Worm (Caenorhabditis elegans) whole organism, dauer: ENCODE measurements around the gene F20A1.8.

ENCODE experiments used
- unc-62 ChIP-seq: sonication (generic microtip); optimal IDR thresholded peaks from 2 replicates; lab custom pipeline; 2017; ENCODE audit warnings: missing biosample characterization, missing genetic modification reagents, missing genetic modification characterization

Gene F20A1.8

ce11 chrV:7012617-7013016 is 34.8 kb downstream of the F20A1.8 start, which contains the start of gene srw-127:
Gene srw-127 (plus strand): TSS chrV:7012917.
- no peak for TF ChIP-seq unc-62

DNA sequence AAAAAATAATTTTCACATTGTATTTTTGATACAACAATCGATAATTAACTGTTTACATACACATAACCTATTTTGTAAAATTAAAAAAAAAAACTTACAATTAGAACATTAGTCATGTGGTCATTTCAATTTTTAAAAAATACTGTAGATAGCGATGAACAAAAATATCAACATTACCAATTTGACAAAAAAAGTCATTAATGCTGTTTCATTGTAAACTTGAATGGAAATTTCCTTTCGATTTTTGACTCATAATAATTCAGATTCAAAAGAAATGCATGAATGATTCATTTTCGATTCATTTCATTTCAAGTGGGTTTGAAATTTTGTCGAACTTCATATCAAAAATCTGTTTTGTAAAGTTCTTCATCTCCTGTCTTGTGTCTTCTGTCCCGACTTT is 38.0 kb downstream of the F20A1.8 start, which contains the start of gene C33G8.2:
Gene C33G8.2 (plus strand): TSS at position 301 of the 400 bp plus-strand sequence.
- no peak for TF ChIP-seq unc-62

ce11 chrV:7007307-7007706 is 40.1 kb downstream of the F20A1.8 start, which contains the start of gene drd-10:
Gene drd-10 (plus strand): TSS chrV:7007607.
- no peak for TF ChIP-seq unc-62

DNA sequence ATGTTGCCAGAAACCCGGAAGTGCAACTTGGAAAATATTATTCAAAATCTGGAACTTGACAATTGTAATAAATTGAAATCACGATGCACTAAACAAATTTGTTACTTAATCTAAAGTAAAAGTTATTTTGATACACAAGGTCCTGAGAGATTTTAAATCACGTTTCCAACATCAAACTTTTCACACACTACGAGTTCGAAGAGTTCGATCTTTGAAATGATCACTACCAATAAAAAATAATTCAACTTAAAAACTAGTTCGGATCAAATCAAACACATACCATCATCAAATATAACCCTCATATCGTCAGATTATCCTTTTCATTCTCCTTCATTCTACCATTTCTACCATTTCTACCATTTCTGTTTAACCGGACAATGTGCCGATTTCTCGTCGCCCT is 41.4 kb downstream of the F20A1.8 start, which contains the start of gene spig-10:
Gene spig-10 (plus strand): TSS at position 301 of the 400 bp plus-strand sequence.
- TF ChIP-seq unc-62: no peak

DNA sequence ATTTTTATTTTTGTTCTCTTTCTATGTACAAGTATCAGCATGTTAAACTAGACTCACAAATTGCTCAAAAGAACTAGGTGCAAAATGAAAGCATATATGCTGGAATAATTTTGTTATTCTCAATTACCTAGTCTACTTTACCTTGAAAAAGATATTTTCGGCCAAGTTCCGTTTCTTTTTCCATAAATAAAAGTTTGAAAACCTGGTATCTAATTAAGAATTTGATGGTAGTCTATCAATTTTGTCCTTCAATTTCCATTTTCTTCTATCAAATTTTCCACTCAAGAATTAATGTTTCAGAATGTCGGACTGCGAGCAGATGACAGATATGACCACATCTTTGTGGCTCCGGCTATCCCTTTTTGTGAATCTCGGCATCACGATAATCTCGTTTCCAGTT is 43.6 kb downstream of the F20A1.8 start, which contains the start of gene srab-4:
Gene srab-4 (plus strand): TSS at position 301 of the 400 bp plus-strand sequence.
- TF ChIP-seq unc-62: no peak

- TF ChIP-seq unc-62: no peak
Measured at ce11 chrV:7000734-7001133, 46.7 kb downstream of the F20A1.8 start.

DNA sequence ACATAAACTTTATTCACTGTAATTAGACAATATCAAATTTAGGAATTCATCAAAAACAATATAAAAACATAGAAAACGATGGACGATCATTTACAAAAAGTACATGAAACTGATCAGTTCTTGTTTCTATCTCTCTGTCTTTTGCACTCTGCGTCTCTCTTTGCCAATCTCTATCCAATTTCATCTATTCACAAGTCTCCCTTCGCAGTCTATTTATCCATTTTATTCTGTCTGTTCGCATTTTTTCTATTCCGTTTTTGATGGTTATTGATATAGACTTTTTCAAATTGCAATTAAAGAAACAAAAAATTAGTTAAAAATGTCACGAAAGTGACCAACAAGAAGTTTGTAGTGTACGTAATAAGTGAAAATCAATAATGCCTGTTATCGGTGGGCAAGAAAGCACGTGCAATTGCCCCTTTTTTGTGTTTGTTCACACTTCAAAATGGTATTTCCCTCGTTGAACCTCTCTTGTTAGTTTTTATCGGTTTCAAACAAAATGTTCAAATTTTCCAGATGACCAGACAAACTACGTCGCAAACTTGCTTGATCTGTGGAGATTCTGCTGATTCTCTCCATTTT is 49.0 kb downstream of the F20A1.8 start, which contains the start of gene nhr-42:
Gene nhr-42 (plus strand): TSS at position 517 of the 582 bp plus-strand sequence.
- TF ChIP-seq unc-62: no peak
